Fruit fly (Drosophila melanogaster) whole organism, embryonic: ENCODE measurements around the gene CG8419.
A peak's percentile ranks its signal among the peaks of the same experiment; 100 is the strongest.

Source experiments
- Antp ChIP-seq: fragments of 200-800 bp; sonication (Bioruptor generic); optimal IDR thresholded peaks from 3 replicates; lab custom pipeline; 2016; ENCODE audit warnings: missing biosample characterization, missing genetic modification characterization
- B-H2 ChIP-seq: fragments of 200-800 bp; sonication (Bioruptor generic); optimal IDR thresholded peaks from 2 replicates; lab custom pipeline; 2018; ENCODE audit warnings: missing biosample characterization, mild to moderate bottlenecking, missing genetic modification characterization
- BtbVII ChIP-seq: fragments of 200-800 bp; sonication (Bioruptor generic); optimal IDR thresholded peaks from 3 replicates; lab custom pipeline; 2017; ENCODE audit warnings: missing biosample characterization, mild to moderate bottlenecking, missing genetic modification characterization
- CG10979 ChIP-seq: fragments of 200-800 bp; sonication (Bioruptor generic); optimal IDR thresholded peaks from 2 replicates; lab custom pipeline; 2018; ENCODE audit warnings: missing biosample characterization, mild to moderate bottlenecking, missing genetic modification characterization, moderate library complexity
- CG12155 ChIP-seq: fragments of 200-800 bp; sonication (Bioruptor generic); optimal IDR thresholded peaks from 3 replicates; lab custom pipeline; 2016; ENCODE audit warnings: missing biosample characterization, missing genetic modification characterization
- CG12769 ChIP-seq: fragments of 200-800 bp; sonication (Bioruptor generic); optimal IDR thresholded peaks from 2 replicates; lab custom pipeline; 2019; ENCODE audit warnings: missing biosample characterization, mild to moderate bottlenecking, missing genetic modification characterization, moderate library complexity
- CG13296 ChIP-seq: fragments of 200-800 bp; sonication (Bioruptor generic); optimal IDR thresholded peaks from 3 replicates; lab custom pipeline; 2018; ENCODE audit warnings: missing biosample characterization, mild to moderate bottlenecking, missing genetic modification characterization
- CG13894 ChIP-seq: fragments of 200-800 bp; sonication (Bioruptor generic); optimal IDR thresholded peaks from 3 replicates; lab custom pipeline; 2018; ENCODE audit warnings: missing biosample characterization, mild to moderate bottlenecking, missing genetic modification characterization, moderate library complexity
- CG14710 ChIP-seq: fragments of 200-800 bp; sonication (Bioruptor generic); optimal IDR thresholded peaks from 3 replicates; lab custom pipeline; 2019; ENCODE audit warnings: missing biosample characterization, mild to moderate bottlenecking, missing genetic modification characterization, moderate library complexity
- CG1603 ChIP-seq: fragments of 200-800 bp; sonication (Bioruptor generic); optimal IDR thresholded peaks from 2 replicates; lab custom pipeline; 2019; ENCODE audit warnings: missing biosample characterization, mild to moderate bottlenecking, missing genetic modification characterization, moderate library complexity
- CG1647 ChIP-seq: fragments of 200-800 bp; sonication (Bioruptor generic); optimal IDR thresholded peaks from 3 replicates; lab custom pipeline; 2016; ENCODE audit warnings: missing biosample characterization, missing genetic modification characterization
- CG16863 ChIP-seq: fragments of 200-800 bp; sonication (Bioruptor generic); optimal IDR thresholded peaks from 3 replicates; lab custom pipeline; 2016; ENCODE audit warnings: missing biosample characterization, missing genetic modification characterization
- CG18619 ChIP-seq: fragments of 200-800 bp; sonication (Bioruptor generic); optimal IDR thresholded peaks from 3 replicates; lab custom pipeline; 2017; ENCODE audit warnings: missing biosample characterization, mild to moderate bottlenecking, missing genetic modification characterization
- CG2202 ChIP-seq: fragments of 200-800 bp; sonication (Bioruptor generic); optimal IDR thresholded peaks from 2 replicates; lab custom pipeline; 2018; ENCODE audit warnings: missing biosample characterization, mild to moderate bottlenecking, missing genetic modification characterization
- CG2678 ChIP-seq: fragments of 200-800 bp; sonication (Bioruptor generic); optimal IDR thresholded peaks from 3 replicates; lab custom pipeline; 2019; ENCODE audit warnings: missing biosample characterization, mild to moderate bottlenecking, missing genetic modification characterization, moderate library complexity
- CG31365 ChIP-seq: fragments of 200-800 bp; sonication (Bioruptor generic); optimal IDR thresholded peaks from 2 replicates; lab custom pipeline; 2018; ENCODE audit warnings: missing biosample characterization, mild to moderate bottlenecking, missing genetic modification characterization
- CG34376 ChIP-seq: fragments of 200-800 bp; sonication (Bioruptor generic); optimal IDR thresholded peaks from 2 replicates; lab custom pipeline; 2018; ENCODE audit warnings: missing biosample characterization, mild to moderate bottlenecking, missing genetic modification characterization
- CG43689 ChIP-seq: fragments of 200-800 bp; sonication (Bioruptor generic); IDR thresholded peaks from 2 replicates; pipeline ENCODE4 v1.3.6; 2022; ENCODE audit warnings: missing biosample characterization, missing genetic modification characterization
- CG4617 ChIP-seq: fragments of 200-800 bp; sonication (Bioruptor generic); optimal IDR thresholded peaks from 3 replicates; lab custom pipeline; 2016; ENCODE audit warnings: missing biosample characterization, missing genetic modification characterization, borderline replicate concordance
- Dp ChIP-seq: fragments of 200-800 bp; sonication (Bioruptor generic); optimal IDR thresholded peaks from 2 replicates; lab custom pipeline; 2018; ENCODE audit warnings: missing biosample characterization, mild to moderate bottlenecking, missing genetic modification characterization, moderate library complexity
- E2f1 ChIP-seq: fragments of 200-800 bp; sonication (Bioruptor generic); IDR thresholded peaks from 2 replicates; pipeline ENCODE4 v1.3.6; 2022; ENCODE audit warnings: missing biosample characterization, missing genetic modification characterization
- H15 ChIP-seq: fragments of 200-800 bp; sonication (Bioruptor generic); IDR thresholded peaks from 3 replicates; pipeline ENCODE4 v1.3.6; 2022; ENCODE audit warnings: missing biosample characterization, missing genetic modification characterization
- HLH4C ChIP-seq: fragments of 200-800 bp; sonication (Bioruptor generic); IDR thresholded peaks from 3 replicates; pipeline ENCODE4 v1.3.6; 2022; ENCODE audit warnings: missing biosample characterization, missing genetic modification characterization; ENCODE audit not compliant: partially characterized antibody
- Med ChIP-seq: fragments of 200-800 bp; sonication (Bioruptor generic); peaks from one replicate; lab custom pipeline; 2016; ENCODE audit warnings: missing biosample characterization, missing genetic modification characterization, mild to moderate bottlenecking, inconsistent platforms, moderate library complexity
- Meics ChIP-seq: fragments of 200-800 bp; sonication (Bioruptor generic); optimal IDR thresholded peaks from 2 replicates; lab custom pipeline; 2017; ENCODE audit warnings: missing biosample characterization, mild to moderate bottlenecking, missing genetic modification characterization
- NK7.1 ChIP-seq: fragments of 200-800 bp; sonication (Bioruptor generic); optimal IDR thresholded peaks from 3 replicates; lab custom pipeline; 2016; ENCODE audit warnings: missing biosample characterization, missing genetic modification characterization
- Nf-YA ChIP-seq: fragments of 200-800 bp; sonication (Bioruptor generic); IDR thresholded peaks from 2 replicates; pipeline ENCODE4 v1.3.6; 2022; ENCODE audit warnings: missing biosample characterization, missing genetic modification characterization
- Oaz ChIP-seq: fragments of 200-800 bp; sonication (Bioruptor generic); IDR thresholded peaks from 2 replicates; pipeline ENCODE4 v1.3.6; 2022; ENCODE audit warnings: missing biosample characterization, missing genetic modification characterization
- Ptx1 ChIP-seq: fragments of 200-800 bp; sonication (Bioruptor generic); IDR thresholded peaks from 2 replicates; pipeline ENCODE4 v1.3.6; 2022; ENCODE audit warnings: missing biosample characterization, missing genetic modification characterization
- Ssrp ChIP-seq: fragments of 200-800 bp; sonication (Bioruptor generic); optimal IDR thresholded peaks from 2 replicates; lab custom pipeline; 2018; ENCODE audit warnings: missing biosample characterization, mild to moderate bottlenecking, missing genetic modification characterization, moderate library complexity
- Xbp1 ChIP-seq: fragments of 200-800 bp; sonication (Bioruptor generic); optimal IDR thresholded peaks from 3 replicates; lab custom pipeline; 2016; ENCODE audit warnings: missing biosample characterization, mild to moderate bottlenecking, missing genetic modification characterization
- bab2 ChIP-seq: fragments of 200-800 bp; sonication (Bioruptor generic); optimal IDR thresholded peaks from 2 replicates; lab custom pipeline; 2016; ENCODE audit warnings: missing biosample characterization, missing genetic modification characterization
- bigmax ChIP-seq: fragments of 200-800 bp; sonication (Bioruptor generic); optimal IDR thresholded peaks from 2 replicates; lab custom pipeline; 2018; ENCODE audit warnings: missing biosample characterization, mild to moderate bottlenecking, missing genetic modification characterization
- dimm ChIP-seq: fragments of 200-800 bp; sonication (Bioruptor generic); IDR thresholded peaks from 2 replicates; pipeline ENCODE4 v1.3.6; 2022; ENCODE audit warnings: missing biosample characterization, missing genetic modification characterization
- exex ChIP-seq: fragments of 200-800 bp; sonication (Bioruptor generic); optimal IDR thresholded peaks from 4 replicates; lab custom pipeline; 2018; ENCODE audit warnings: missing biosample characterization, mild to moderate bottlenecking, missing genetic modification characterization, moderate library complexity
- gcm ChIP-seq: fragments of 200-800 bp; sonication (Bioruptor generic); optimal IDR thresholded peaks from 2 replicates; lab custom pipeline; 2019; ENCODE audit warnings: missing biosample characterization, mild to moderate bottlenecking, missing genetic modification characterization, moderate library complexity
- gem ChIP-seq: fragments of 200-800 bp; sonication (Bioruptor generic); optimal IDR thresholded peaks from 2 replicates; lab custom pipeline; 2019; ENCODE audit warnings: missing biosample characterization, mild to moderate bottlenecking, missing genetic modification characterization, moderate library complexity
- ham ChIP-seq: fragments of 200-800 bp; sonication (Bioruptor generic); IDR thresholded peaks from 2 replicates; pipeline ENCODE4 v1.3.6; 2022; ENCODE audit warnings: missing biosample characterization, missing genetic modification characterization
- inv ChIP-seq: fragments of 200-800 bp; sonication (Bioruptor generic); IDR thresholded peaks from 2 replicates; pipeline ENCODE4 v1.3.6; 2022; ENCODE audit warnings: missing biosample characterization, missing genetic modification characterization; ENCODE audit not compliant: partially characterized antibody
- kah ChIP-seq: fragments of 200-800 bp; sonication (Bioruptor generic); optimal IDR thresholded peaks from 2 replicates; lab custom pipeline; 2018; ENCODE audit warnings: missing biosample characterization, mild to moderate bottlenecking, missing genetic modification characterization
- klu ChIP-seq: fragments of 200-800 bp; sonication (Bioruptor generic); IDR thresholded peaks from 2 replicates; pipeline ENCODE4 v1.3.6; 2022; ENCODE audit warnings: missing biosample characterization, missing genetic modification characterization
- knrl ChIP-seq: fragments of 200-800 bp; sonication (Bioruptor generic); IDR thresholded peaks from 3 replicates; pipeline ENCODE4 v1.3.6; 2022; ENCODE audit warnings: missing biosample characterization, missing genetic modification characterization; ENCODE audit not compliant: partially characterized antibody
- nom ChIP-seq: fragments of 200-800 bp; sonication (Bioruptor generic); optimal IDR thresholded peaks from 2 replicates; lab custom pipeline; 2017; ENCODE audit warnings: missing biosample characterization, missing genetic modification characterization, mild to moderate bottlenecking, moderate library complexity, missing genetic modification reagents
- pros ChIP-seq: fragments of 200-800 bp; sonication (Bioruptor generic); optimal IDR thresholded peaks from 3 replicates; lab custom pipeline; 2019; ENCODE audit warnings: missing biosample characterization, mild to moderate bottlenecking, missing genetic modification characterization, moderate library complexity
- sob ChIP-seq: fragments of 200-800 bp; sonication (Bioruptor generic); IDR thresholded peaks from 2 replicates; pipeline ENCODE4 v1.3.6; 2022; ENCODE audit warnings: missing biosample characterization, missing genetic modification characterization
- stwl ChIP-seq: fragments of 200-800 bp; sonication (Bioruptor generic); optimal IDR thresholded peaks from 3 replicates; lab custom pipeline; 2018; ENCODE audit warnings: missing biosample characterization, mild to moderate bottlenecking, missing genetic modification characterization, moderate library complexity
- wor ChIP-seq: fragments of 200-800 bp; sonication (Bioruptor generic); IDR thresholded peaks from 2 replicates; pipeline ENCODE4 v1.3.6; 2022; ENCODE audit warnings: missing biosample characterization, missing genetic modification characterization

Gene CG8419

DNA sequence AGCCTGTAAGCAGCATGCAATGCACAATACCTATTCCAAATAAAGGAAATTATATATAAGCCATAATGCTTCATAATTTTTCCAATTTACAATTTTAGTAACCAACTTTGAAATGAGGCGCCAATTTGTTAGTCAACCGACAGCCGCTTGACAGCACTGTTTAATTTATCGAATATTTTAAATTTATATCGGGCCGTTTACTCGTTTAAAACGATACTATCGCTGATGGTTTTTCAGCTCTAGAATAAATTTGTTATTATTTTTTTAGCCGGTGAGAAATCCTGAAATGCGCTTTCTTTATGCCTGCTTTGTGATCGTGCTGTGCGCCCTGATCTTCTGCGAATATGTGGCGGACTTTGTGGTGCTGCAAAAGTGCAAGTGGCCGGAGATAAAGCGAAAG, 7.2 kb upstream of the CG8419 start, which contains the start of gene PGAP5 (continued):
- TF ChIP-seq CG12769 (tag; lab: Kevin White, UChicago) (no peak), Ssrp (tag; lab: Kevin White, UChicago) (no peak), CG14710 (tag; lab: Kevin White, UChicago) (peak; percentile 56), stwl (tag; lab: Kevin White, UChicago) (peak; percentile 52), CG16863 (peak; percentile 34), HLH4C (peak; percentile 85), sob (peak; percentile 62), CG2202 (tag; lab: Kevin White, UChicago) (no peak), knrl (peak; percentile 91)

DNA sequence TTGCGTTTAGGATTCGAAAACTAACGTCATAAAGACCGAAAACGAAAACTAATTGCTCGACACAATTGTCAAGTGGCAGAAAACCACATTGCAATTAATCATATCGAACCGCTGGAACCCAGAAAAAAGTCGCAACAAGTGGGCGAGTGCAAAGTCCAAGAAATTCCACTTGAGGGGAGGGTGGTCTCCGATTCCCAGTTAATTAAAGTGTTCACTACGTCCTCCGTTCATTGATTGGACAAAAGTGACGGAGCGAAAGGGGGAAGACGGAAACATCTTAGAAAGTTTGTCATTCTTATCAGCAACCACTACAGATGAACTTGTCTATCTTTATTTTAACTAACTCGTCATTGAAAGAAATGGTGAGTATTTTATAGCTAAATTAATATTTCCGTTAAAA, 3.4 kb upstream of the CG8419 start:
- TF ChIP-seq CG31365 (tag; lab: Kevin White, UChicago) (no peak), nom (peak; percentile 69)
- TF ChIP-seq, all 482 proteins: peak for 1

DNA sequence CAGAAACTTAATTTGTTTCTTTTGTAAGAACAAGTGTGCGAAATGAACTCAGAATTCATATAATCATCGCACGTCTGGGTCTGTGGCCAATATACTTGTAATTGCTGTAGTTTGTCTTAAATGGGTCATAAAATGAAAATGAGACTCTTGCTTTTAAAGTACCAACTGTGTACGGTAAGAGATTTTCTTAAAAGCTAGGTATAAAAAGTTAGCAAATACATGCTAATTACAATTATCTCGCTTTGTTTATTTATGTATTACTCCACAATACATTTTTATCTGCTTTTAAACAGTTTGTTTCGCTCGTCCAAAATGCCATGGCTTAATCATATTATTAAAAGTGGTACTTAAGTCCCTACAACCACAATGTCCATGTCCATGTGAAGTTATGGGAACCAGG, 2.2 kb upstream of the CG8419 start:
- TF ChIP-seq klu = no peak
- TF ChIP-seq CG4617 (GFP tag; lab: Kevin White, UChicago) = no peak
- TF ChIP-seq Dp (GFP tag; lab: Kevin White, UChicago) = no peak
- TF ChIP-seq CG1603 (tag; lab: Kevin White, UChicago) = no peak
- TF ChIP-seq CG1647 = no peak
- no peak for TF ChIP-seq gcm (GFP tag; lab: Kevin White, UChicago)
- no peak for TF ChIP-seq kah (GFP tag; lab: Kevin White, UChicago)
- TF ChIP-seq H15 (GFP tag; lab: Robert Waterston, UW) = no peak
- no peak for TF ChIP-seq E2f1 (GFP tag; lab: Robert Waterston, UW)
- no peak for TF ChIP-seq Oaz (GFP tag; lab: Robert Waterston, UW)
- TF ChIP-seq bigmax (GFP tag; lab: Kevin White, UChicago) = no peak
- TF ChIP-seq NK7.1 (GFP tag; lab: Kevin White, UChicago) = no peak
- no peak for TF ChIP-seq CG12155 (GFP tag; lab: Kevin White, UChicago)
- no peak for TF ChIP-seq wor
- no peak for TF ChIP-seq gem (tag; lab: Kevin White, UChicago)
- peak; percentile 2 for TF ChIP-seq B-H2 (GFP tag; lab: Kevin White, UChicago)
- TF ChIP-seq CG2678 = peak; percentile 31
- TF ChIP-seq Antp (GFP tag; lab: Kevin White, UChicago) = no peak
- peak; percentile 6 for TF ChIP-seq exex (tag; lab: Kevin White, UChicago)
- no peak for TF ChIP-seq CG34376
- no peak for TF ChIP-seq CG43689 (GFP tag; lab: Robert Waterston, UW)
- no peak for TF ChIP-seq CG18619 (GFP tag; lab: Kevin White, UChicago)
- TF ChIP-seq ham = no peak
- TF ChIP-seq dimm (GFP tag; lab: Robert Waterston, UW) = no peak
- TF ChIP-seq CG13296 = peak; percentile 12
- peak; percentile 5 for TF ChIP-seq Med (GFP tag; lab: Kevin White, UChicago)
- TF ChIP-seq CG10979 (tag; lab: Kevin White, UChicago) = no peak
- TF ChIP-seq CG13894 (tag; lab: Kevin White, UChicago) = peak; percentile 56
- no peak for TF ChIP-seq inv (GFP tag; lab: Robert Waterston, UW)
- no peak for TF ChIP-seq pros (GFP tag; lab: Kevin White, UChicago)
- TF ChIP-seq BtbVII (GFP tag; lab: Kevin White, UChicago) = no peak
- TF ChIP-seq Nf-YA = no peak
- TF ChIP-seq Meics = no peak
- TF ChIP-seq CG12769 (tag; lab: Kevin White, UChicago) = no peak
- TF ChIP-seq Ptx1 (GFP tag; lab: Robert Waterston, UW) = no peak
- no peak for TF ChIP-seq bab2
- TF ChIP-seq Xbp1 (GFP tag; lab: Kevin White, UChicago) = no peak
- TF ChIP-seq, all 482 proteins: peak for 6
